Fruit fly (Drosophila melanogaster) whole organism, embryonic: ENCODE data around the gene sip3.

ENCODE experiments used
- CG10543 ChIP-seq: fragments of 200-800 bp; sonication (Bioruptor generic); optimal IDR thresholded peaks from 3 replicates; lab custom pipeline; 2017; ENCODE audit warnings: missing biosample characterization, mild to moderate bottlenecking, missing genetic modification characterization, moderate library complexity
- CG11093 ChIP-seq: fragments of 200-800 bp; sonication (Bioruptor generic); IDR thresholded peaks from 3 replicates; pipeline ENCODE4 v1.3.6; 2022; ENCODE audit warnings: missing biosample characterization, missing genetic modification characterization
- CG11560 ChIP-seq: fragments of 200-800 bp; sonication (Bioruptor generic); IDR thresholded peaks from 3 replicates; pipeline ENCODE4 v1.3.6; 2022; ENCODE audit warnings: missing biosample characterization, missing genetic modification characterization
- CG12155 ChIP-seq: fragments of 200-800 bp; sonication (Bioruptor generic); optimal IDR thresholded peaks from 3 replicates; lab custom pipeline; 2016; ENCODE audit warnings: missing biosample characterization, missing genetic modification characterization
- CG12219 ChIP-seq: fragments of 200-800 bp; sonication (Bioruptor generic); optimal IDR thresholded peaks from 3 replicates; lab custom pipeline; 2018; ENCODE audit warnings: missing biosample characterization, mild to moderate bottlenecking, missing genetic modification characterization
- CG12769 ChIP-seq: fragments of 200-800 bp; sonication (Bioruptor generic); optimal IDR thresholded peaks from 2 replicates; lab custom pipeline; 2019; ENCODE audit warnings: missing biosample characterization, mild to moderate bottlenecking, missing genetic modification characterization, moderate library complexity
- CG14050 ChIP-seq: fragments of 200-800 bp; sonication (Bioruptor generic); IDR thresholded peaks from 3 replicates; pipeline ENCODE4 v1.3.6; 2022; ENCODE audit warnings: missing biosample characterization, missing genetic modification characterization
- CG15479 ChIP-seq: fragments of 200-800 bp; sonication (Bioruptor generic); optimal IDR thresholded peaks from 3 replicates; lab custom pipeline; 2019; ENCODE audit warnings: missing biosample characterization, mild to moderate bottlenecking, missing genetic modification characterization, moderate library complexity
- CG17568 ChIP-seq: fragments of 200-800 bp; sonication (Bioruptor generic); optimal IDR thresholded peaks from 2 replicates; lab custom pipeline; 2018; ENCODE audit warnings: missing biosample characterization, mild to moderate bottlenecking, missing genetic modification characterization, moderate library complexity
- CG17612 ChIP-seq: fragments of 200-800 bp; sonication (Bioruptor generic); IDR thresholded peaks from 2 replicates; pipeline ENCODE4 v1.3.6; 2022; ENCODE audit warnings: missing biosample characterization, missing genetic modification characterization
- CG17829 ChIP-seq: fragments of 200-800 bp; optimal IDR thresholded peaks from 2 replicates; lab custom pipeline; 2019; ENCODE audit warnings: missing biosample characterization, mild to moderate bottlenecking, missing genetic modification characterization, moderate library complexity
- CG17912 ChIP-seq: fragments of 200-800 bp; sonication (Bioruptor generic); optimal IDR thresholded peaks from 2 replicates; lab custom pipeline; 2018; ENCODE audit warnings: missing biosample characterization, mild to moderate bottlenecking, missing genetic modification characterization
- CG18011 ChIP-seq: fragments of 200-800 bp; sonication (Bioruptor generic); optimal IDR thresholded peaks from 2 replicates; lab custom pipeline; 2017; ENCODE audit warnings: missing biosample characterization, missing genetic modification characterization, mild to moderate bottlenecking, moderate library complexity, missing genotype
- CG4328 ChIP-seq: fragments of 200-800 bp; sonication (Bioruptor generic); optimal IDR thresholded peaks from 3 replicates; lab custom pipeline; 2017; ENCODE audit warnings: missing biosample characterization, missing genetic modification reagents, missing genetic modification characterization
- CG43689 ChIP-seq: fragments of 200-800 bp; sonication (Bioruptor generic); IDR thresholded peaks from 2 replicates; pipeline ENCODE4 v1.3.6; 2022; ENCODE audit warnings: missing biosample characterization, missing genetic modification characterization
- CG6272 ChIP-seq: fragments of 200-800 bp; sonication (Bioruptor generic); IDR thresholded peaks from 2 replicates; pipeline ENCODE4 v1.3.6; 2022; ENCODE audit warnings: missing biosample characterization, missing genetic modification characterization
- CG6765 ChIP-seq: fragments of 200-800 bp; sonication (Bioruptor generic); optimal IDR thresholded peaks from 3 replicates; lab custom pipeline; 2017; ENCODE audit warnings: missing biosample characterization, mild to moderate bottlenecking, missing genetic modification characterization
- CG7271 ChIP-seq: fragments of 200-800 bp; sonication (Bioruptor generic); optimal IDR thresholded peaks from 2 replicates; lab custom pipeline; 2018; ENCODE audit warnings: missing biosample characterization, mild to moderate bottlenecking, missing genetic modification characterization, moderate library complexity
- CG7372 ChIP-seq: fragments of 200-800 bp; sonication (Bioruptor generic); IDR thresholded peaks from 2 replicates; pipeline ENCODE4 v1.3.6; 2022; ENCODE audit warnings: missing biosample characterization, missing genetic modification characterization
- CG7963 ChIP-seq: fragments of 200-800 bp; sonication (Bioruptor generic); IDR thresholded peaks from 3 replicates; pipeline ENCODE4 v1.3.6; 2022; ENCODE audit warnings: missing biosample characterization, missing genetic modification characterization; ENCODE audit not compliant: partially characterized antibody
- CG9876 ChIP-seq: fragments of 200-800 bp; sonication (Bioruptor generic); optimal IDR thresholded peaks from 2 replicates; lab custom pipeline; 2016; ENCODE audit warnings: missing biosample characterization, missing genetic modification characterization
- CHES-1-like ChIP-seq: fragments of 200-800 bp; sonication (Bioruptor generic); optimal IDR thresholded peaks from 2 replicates; lab custom pipeline; 2016; ENCODE audit warnings: missing biosample characterization, missing genetic modification characterization
- Chrac-16 ChIP-seq: fragments of 200-800 bp; sonication (Bioruptor generic); optimal IDR thresholded peaks from 3 replicates; lab custom pipeline; 2016; ENCODE audit warnings: missing biosample characterization, missing genetic modification characterization
- Dek ChIP-seq: fragments of 200-800 bp; sonication (Bioruptor generic); optimal IDR thresholded peaks from 3 replicates; lab custom pipeline; 2019; ENCODE audit warnings: missing biosample characterization, mild to moderate bottlenecking, missing genetic modification characterization, moderate library complexity
- Dfd ChIP-seq, 2 experiments: fragments of >200 bp; optimal IDR thresholded peaks; 2 replicates each; lab custom pipeline; 2017; ENCODE audit warnings: missing biosample characterization in 2 of 2, missing genetic modification characterization in 2 of 2
- HLH54F ChIP-seq: fragments of 200-800 bp; sonication (Bioruptor generic); optimal IDR thresholded peaks from 3 replicates; lab custom pipeline; 2016; ENCODE audit warnings: missing biosample characterization, missing genetic modification characterization
- NC2β ChIP-seq: fragments of 200-800 bp; sonication (Bioruptor generic); optimal IDR thresholded peaks from 2 replicates; lab custom pipeline; 2016; ENCODE audit warnings: missing biosample characterization, missing genetic modification characterization
- NK7.1 ChIP-seq: fragments of 200-800 bp; sonication (Bioruptor generic); optimal IDR thresholded peaks from 3 replicates; lab custom pipeline; 2016; ENCODE audit warnings: missing biosample characterization, missing genetic modification characterization
- Opbp ChIP-seq: fragments of 200-800 bp; sonication (Bioruptor generic); IDR thresholded peaks from 3 replicates; pipeline ENCODE4 v1.3.6; 2022; ENCODE audit warnings: missing biosample characterization, missing genetic modification characterization; ENCODE audit not compliant: partially characterized antibody
- Spps ChIP-seq: fragments of 200-800 bp; sonication (Bioruptor generic); optimal IDR thresholded peaks from 2 replicates; lab custom pipeline; 2018; ENCODE audit warnings: missing biosample characterization, mild to moderate bottlenecking, missing genetic modification characterization
- Sry-β ChIP-seq: fragments of 200-800 bp; sonication (Bioruptor generic); optimal IDR thresholded peaks from 2 replicates; lab custom pipeline; 2018; ENCODE audit warnings: missing biosample characterization, mild to moderate bottlenecking, missing genetic modification characterization, moderate library complexity
- Stat92E ChIP-seq, 3 experiments: fragments of >200 bp in 2 of 3; fragments of 200-800 bp in 1 of 3; sonication (Bioruptor generic) in 1 of 3; optimal IDR thresholded peaks; 2 replicates each; lab custom pipeline; 2017 to 2019; ENCODE audit warnings: missing biosample characterization in 3 of 3, missing genetic modification characterization in 3 of 3, mild to moderate bottlenecking in 1 of 3, moderate library complexity in 1 of 3
- Tbp ChIP-seq: fragments of >200 bp; optimal IDR thresholded peaks from 2 replicates; lab custom pipeline; 2018; ENCODE audit warnings: missing biosample characterization, missing genetic modification characterization
- Vsx1 ChIP-seq: fragments of 200-800 bp; sonication (Bioruptor generic); optimal IDR thresholded peaks from 2 replicates; lab custom pipeline; 2017; ENCODE audit warnings: missing biosample characterization, mild to moderate bottlenecking, missing genetic modification characterization, missing genetic modification reagents
- ac ChIP-seq: fragments of 200-800 bp; sonication (Bioruptor generic); optimal IDR thresholded peaks from 3 replicates; lab custom pipeline; 2017; ENCODE audit warnings: missing biosample characterization, mild to moderate bottlenecking, missing genetic modification characterization
- corto ChIP-seq: fragments of 200-800 bp; sonication (Bioruptor generic); optimal IDR thresholded peaks from 2 replicates; lab custom pipeline; 2016; ENCODE audit warnings: missing biosample characterization, mild to moderate bottlenecking, missing genetic modification characterization, moderate library complexity
- dm ChIP-seq: fragments of 200-800 bp; sonication (Bioruptor generic); optimal IDR thresholded peaks from 3 replicates; lab custom pipeline; 2016; ENCODE audit warnings: missing biosample characterization, missing genetic modification characterization
- exex ChIP-seq: fragments of 200-800 bp; sonication (Bioruptor generic); optimal IDR thresholded peaks from 4 replicates; lab custom pipeline; 2018; ENCODE audit warnings: missing biosample characterization, mild to moderate bottlenecking, missing genetic modification characterization, moderate library complexity
- fru ChIP-seq: fragments of >200 bp; optimal IDR thresholded peaks from 2 replicates; lab custom pipeline; 2017
- insv ChIP-seq, 2 experiments: fragments of 200-800 bp; sonication (Bioruptor generic); optimal IDR thresholded peaks; 3 replicates each; lab custom pipeline; 2016 to 2018; ENCODE audit warnings: missing biosample characterization in 2 of 2, missing genetic modification characterization in 2 of 2
- kah ChIP-seq: fragments of 200-800 bp; sonication (Bioruptor generic); optimal IDR thresholded peaks from 2 replicates; lab custom pipeline; 2018; ENCODE audit warnings: missing biosample characterization, mild to moderate bottlenecking, missing genetic modification characterization
- ken ChIP-seq: fragments of 200-800 bp; sonication (Bioruptor generic); IDR thresholded peaks from 3 replicates; pipeline ENCODE4 v1.3.6; 2022; ENCODE audit warnings: missing biosample characterization, missing genetic modification characterization
- lab ChIP-seq: fragments of 200-800 bp; sonication (Bioruptor generic); optimal IDR thresholded peaks from 3 replicates; lab custom pipeline; 2017; ENCODE audit warnings: missing biosample characterization, missing genetic modification characterization, mild to moderate bottlenecking, moderate library complexity, missing genetic modification reagents
- lbe ChIP-seq: fragments of 200-800 bp; sonication (Bioruptor generic); optimal IDR thresholded peaks from 2 replicates; lab custom pipeline; 2016; ENCODE audit warnings: missing biosample characterization, mild to moderate bottlenecking, missing genetic modification characterization
- pho ChIP-seq: fragments of 200-800 bp; sonication (Bioruptor generic); optimal IDR thresholded peaks from 2 replicates; lab custom pipeline; 2016; ENCODE audit warnings: missing biosample characterization, missing genetic modification characterization
- pzg ChIP-seq: fragments of 200-800 bp; sonication (Bioruptor generic); optimal IDR thresholded peaks from 3 replicates; lab custom pipeline; 2018; ENCODE audit warnings: missing biosample characterization, mild to moderate bottlenecking, missing genetic modification characterization, moderate library complexity
- repo ChIP-seq: fragments of 200-800 bp; sonication (Bioruptor generic); optimal IDR thresholded peaks from 2 replicates; lab custom pipeline; 2016; ENCODE audit warnings: missing biosample characterization, missing genetic modification characterization
- salm ChIP-seq: fragments of 200-800 bp; sonication (Bioruptor generic); optimal IDR thresholded peaks from 2 replicates; lab custom pipeline; 2018; ENCODE audit warnings: missing biosample characterization, mild to moderate bottlenecking, missing genetic modification characterization
- twi ChIP-seq: fragments of 200-800 bp; optimal IDR thresholded peaks from 2 replicates; lab custom pipeline; 2019; ENCODE audit warnings: missing biosample characterization, mild to moderate bottlenecking, missing genetic modification characterization, moderate library complexity

sip3 gene

DNA sequence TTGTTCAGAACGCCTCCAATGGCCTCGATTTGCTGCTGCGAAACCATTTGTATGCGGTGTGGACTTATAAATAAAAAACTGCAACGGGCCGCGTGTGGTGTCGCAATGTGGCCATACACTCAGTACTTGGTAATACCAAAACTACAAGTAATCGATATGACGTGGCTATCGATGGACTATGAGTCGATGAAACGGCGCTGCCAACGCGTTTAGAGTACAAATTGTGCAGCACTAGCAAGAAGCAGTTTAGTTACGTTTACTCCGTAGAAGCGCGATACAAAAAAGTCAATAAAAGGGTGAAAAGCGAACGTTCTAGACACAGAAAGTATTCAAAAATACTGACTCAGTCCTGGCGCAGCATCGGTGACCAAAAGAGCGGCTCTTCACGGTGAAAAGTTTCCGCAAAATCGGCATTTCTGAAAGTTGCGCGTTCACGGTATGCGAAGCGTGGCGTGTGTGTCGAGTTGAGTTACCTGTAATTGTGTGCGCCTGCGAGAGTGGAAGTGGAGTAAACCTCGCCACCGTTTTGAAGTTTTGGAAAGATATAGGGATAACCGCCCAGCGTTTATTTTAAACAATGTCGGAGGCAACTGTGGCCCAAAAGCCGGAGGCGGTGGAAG, 24.5 kb upstream of the sip3 start, which contains the start of the genes nero and CG1910 (continued):
- TF ChIP-seq CG7963: no peak
- no peak for TF ChIP-seq CG18011 (GFP tag; lab: Kevin White, UChicago)
- TF ChIP-seq salm: no peak
- TF ChIP-seq CG11560 (tag; lab: Robert Waterston, UW): no peak
- no peak for TF ChIP-seq repo (GFP tag; lab: Kevin White, UChicago)
- peak; percentile 6 for TF ChIP-seq CG12155 (GFP tag; lab: Kevin White, UChicago)
- no peak for TF ChIP-seq NK7.1 (GFP tag; lab: Kevin White, UChicago)
- peak; percentile 36 for TF ChIP-seq NC2β (GFP tag; lab: Kevin White, UChicago)
- no peak for TF ChIP-seq Tbp (GFP tag; lab: Kevin White, UChicago)
- TF ChIP-seq Spps (tag; lab: Kevin White, UChicago): no peak
- no peak for TF ChIP-seq Dek (tag; lab: Kevin White, UChicago)
- TF ChIP-seq CG12769: no peak
- TF ChIP-seq CG9876: no peak
- TF ChIP-seq CG14050 (GFP tag; lab: Robert Waterston, UW): no peak
- no peak for TF ChIP-seq Dfd (GFP tag; optimal IDR thresholded peaks at IDR 0.05; lab: Kevin White, UChicago)
- TF ChIP-seq Chrac-16 (GFP tag; lab: Kevin White, UChicago): no peak
- no peak for TF ChIP-seq ken
- no peak for TF ChIP-seq Stat92E (GFP tag; optimal IDR thresholded peaks at IDR 0.05; lab: Kevin White, UChicago)
- TF ChIP-seq CG17612: no peak
- TF ChIP-seq HLH54F (GFP tag; lab: Kevin White, UChicago): no peak
- TF ChIP-seq dm (GFP tag; lab: Kevin White, UChicago): peak; percentile 93
- TF ChIP-seq pho: peak; percentile 7
- no peak for TF ChIP-seq CG6765 (GFP tag; lab: Kevin White, UChicago)
- TF ChIP-seq Sry-β (GFP tag; lab: Kevin White, UChicago): peak; percentile 84
- TF ChIP-seq lab (GFP tag; lab: Kevin White, UChicago): no peak
- no peak for TF ChIP-seq CG7372 (GFP tag; lab: Robert Waterston, UW)
- TF ChIP-seq CG11093 (GFP tag; lab: Robert Waterston, UW): no peak
- TF ChIP-seq CG4328: no peak
- TF ChIP-seq Opbp (GFP tag; lab: Robert Waterston, UW): no peak
- no peak for TF ChIP-seq ac (GFP tag; lab: Kevin White, UChicago)

DNA sequence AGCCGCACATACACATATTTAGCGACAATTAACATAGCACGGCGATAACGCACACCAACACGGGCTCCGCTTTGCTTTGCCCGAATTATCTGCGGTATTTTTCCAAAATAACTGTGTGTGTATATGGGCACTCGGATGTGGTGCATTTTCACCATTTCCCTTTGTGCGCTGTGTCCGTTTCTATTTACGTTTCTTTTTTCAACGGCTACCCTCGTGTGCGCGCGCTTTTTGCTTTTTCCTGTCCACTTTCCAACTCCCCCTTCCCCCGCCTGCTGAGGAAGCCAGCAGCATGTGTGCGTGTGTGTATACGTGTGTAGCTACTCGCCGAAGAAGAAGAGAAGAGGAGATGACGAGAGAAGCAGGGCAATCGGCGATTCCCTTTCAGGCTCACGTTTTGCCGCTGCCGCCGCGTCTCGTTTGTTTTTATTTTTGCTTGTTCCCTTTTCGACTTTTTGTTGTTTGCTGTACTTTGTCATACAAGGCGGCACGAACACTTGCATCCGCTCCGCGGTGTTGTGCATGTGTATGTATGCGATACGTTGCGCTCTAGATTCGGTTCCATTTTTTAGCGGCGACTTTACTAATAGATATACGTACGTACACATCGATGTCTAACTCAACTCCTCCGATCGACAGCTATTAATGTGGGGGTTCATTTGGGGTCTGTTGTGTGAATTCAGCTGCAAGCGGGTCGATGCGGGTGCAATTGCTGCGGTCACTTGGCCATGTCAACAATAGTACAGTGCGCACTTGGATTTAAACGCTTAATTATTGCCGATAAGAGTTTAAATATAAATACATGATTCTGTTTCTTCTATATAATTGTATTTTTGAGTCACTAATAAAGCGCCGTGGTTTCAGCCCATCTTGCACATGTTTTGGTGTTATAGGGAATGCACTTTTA, 23.7 kb upstream of the sip3 start:
- TF ChIP-seq lbe (peak; percentile 6), twi (tag; lab: Kevin White, UChicago) (peak; percentile 59), kah (GFP tag; lab: Kevin White, UChicago) (peak; percentile 72), CG10543 (GFP tag; lab: Kevin White, UChicago) (peak; percentile 77), fru (lab: Kevin White, UChicago) (peak; percentile 1), CG12219 (GFP tag; lab: Kevin White, UChicago) (no peak), insv (GFP tag; optimal IDR thresholded peaks at IDR 0.05; lab: Kevin White, UChicago) (peak in 1 of 2 experiments; percentile 13), pzg (peak; percentile 28), CG17568 (peak; percentile 20), CHES-1-like (GFP tag; lab: Kevin White, UChicago) (peak; percentile 33), CG6272 (GFP tag; lab: Robert Waterston, UW) (no peak), CG17912 (GFP tag; lab: Kevin White, UChicago) (peak; percentile 38), Vsx1 (GFP tag; lab: Kevin White, UChicago) (peak; percentile 9), CG17829 (tag; lab: Kevin White, UChicago) (peak; percentile 56), CG43689 (GFP tag; lab: Robert Waterston, UW) (no peak), exex (tag; lab: Kevin White, UChicago) (peak; percentile 59), CG12155 (GFP tag; lab: Kevin White, UChicago) (peak; percentile 100), CG15479 (GFP tag; lab: Kevin White, UChicago) (peak; percentile 95), CG7271 (tag; lab: Kevin White, UChicago) (no peak), corto (GFP tag; lab: Kevin White, UChicago) (no peak)
